Fruit fly (Drosophila melanogaster) whole organism: ENCODE measurements around the gene CG14316.

ENCODE experiments used
- CG8478 ChIP-seq: fragments of >200 bp; optimal IDR thresholded peaks from 2 replicates; lab custom pipeline; 2018; ENCODE audit warnings: inconsistent platforms
- Dll ChIP-seq: fragments of >200 bp; optimal IDR thresholded peaks from 2 replicates; lab custom pipeline; 2017
- EcR ChIP-seq, 2 experiments: fragments of >200 bp; optimal IDR thresholded peaks; 2 replicates each; lab custom pipeline; 2017; ENCODE audit warnings: missing biosample characterization in 2 of 2, missing genetic modification characterization in 2 of 2, missing genetic modification reagents in 2 of 2
- pan ChIP-seq: fragments of >200 bp; optimal IDR thresholded peaks from 2 replicates; lab custom pipeline; 2017
- psq ChIP-seq: fragments of >200 bp; optimal IDR thresholded peaks from 2 replicates; lab custom pipeline; 2017
- usp ChIP-seq: fragments of >200 bp; optimal IDR thresholded peaks from 2 replicates; lab custom pipeline; 2017; ENCODE audit warnings: missing biosample characterization, missing genetic modification characterization, mixed read lengths

The CG14316 gene

dm6 chr3R:18191867-18192266 lies 39.9 kb downstream of the CG14316 start, which contains the start of gene CG14313:
Gene CG14313, minus strand, starts transcription at chr3R:18191967.
- TF ChIP-seq CG8478 (lab: Kevin White, UChicago) (no peak), usp (no peak), psq (lab: Kevin White, UChicago) (no peak), Dll (lab: Kevin White, UChicago) (no peak), EcR (GFP tag; optimal IDR thresholded peaks at IDR 0.05; lab: Kevin White, UChicago) (no peak), pan (lab: Kevin White, UChicago) (no peak)

DNA sequence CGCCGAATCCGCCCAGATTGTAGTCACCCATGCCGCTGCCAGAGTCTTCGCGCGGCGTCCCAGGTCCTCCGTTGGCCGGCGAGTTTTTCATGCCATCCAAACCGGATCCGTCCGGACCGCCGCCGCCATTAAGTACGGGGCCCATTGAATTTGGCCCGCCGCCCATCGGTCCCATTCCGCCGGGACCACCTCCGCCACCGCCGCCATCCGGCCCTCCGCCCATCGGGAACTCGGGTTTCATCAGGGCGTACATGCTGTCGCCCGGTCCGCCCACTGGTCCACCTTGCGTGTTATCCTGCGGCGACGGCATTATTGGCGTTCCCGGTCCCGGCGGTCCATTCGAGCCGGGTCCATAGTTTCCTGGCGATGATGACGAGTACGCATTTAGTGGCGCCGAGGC lies 43.4 kb downstream of the CG14316 start:
- TF ChIP-seq Dll (lab: Kevin White, UChicago) (no peak), EcR (GFP tag; optimal IDR thresholded peaks at IDR 0.05; lab: Kevin White, UChicago) (no peak), usp (no peak), psq (lab: Kevin White, UChicago) (no peak), pan (lab: Kevin White, UChicago) (no peak), CG8478 (lab: Kevin White, UChicago) (no peak)

DNA sequence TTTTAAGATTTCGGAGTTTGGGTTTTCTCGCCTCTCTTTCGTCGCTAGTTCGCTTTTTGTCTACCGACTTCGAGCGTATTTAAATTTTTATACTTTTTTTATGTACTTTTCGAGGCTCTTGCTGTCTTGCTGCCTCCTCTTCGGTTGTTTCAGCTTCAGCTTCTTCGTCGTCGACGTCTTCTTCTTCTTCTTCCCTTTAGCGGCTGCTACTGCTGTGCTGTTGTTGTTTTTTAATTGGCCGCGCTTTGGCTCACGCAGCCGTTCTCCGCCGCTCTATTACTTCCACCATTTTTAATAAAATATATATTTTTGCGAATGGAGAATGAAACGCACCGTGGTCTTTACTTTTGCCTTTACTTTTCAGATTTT lies 44.7 kb downstream of the CG14316 start:
- TF ChIP-seq Dll (lab: Kevin White, UChicago) (no peak), EcR (GFP tag; optimal IDR thresholded peaks at IDR 0.05; lab: Kevin White, UChicago) (no peak), pan (lab: Kevin White, UChicago) (no peak), psq (lab: Kevin White, UChicago) (no peak), usp (no peak), CG8478 (lab: Kevin White, UChicago) (no peak)

DNA sequence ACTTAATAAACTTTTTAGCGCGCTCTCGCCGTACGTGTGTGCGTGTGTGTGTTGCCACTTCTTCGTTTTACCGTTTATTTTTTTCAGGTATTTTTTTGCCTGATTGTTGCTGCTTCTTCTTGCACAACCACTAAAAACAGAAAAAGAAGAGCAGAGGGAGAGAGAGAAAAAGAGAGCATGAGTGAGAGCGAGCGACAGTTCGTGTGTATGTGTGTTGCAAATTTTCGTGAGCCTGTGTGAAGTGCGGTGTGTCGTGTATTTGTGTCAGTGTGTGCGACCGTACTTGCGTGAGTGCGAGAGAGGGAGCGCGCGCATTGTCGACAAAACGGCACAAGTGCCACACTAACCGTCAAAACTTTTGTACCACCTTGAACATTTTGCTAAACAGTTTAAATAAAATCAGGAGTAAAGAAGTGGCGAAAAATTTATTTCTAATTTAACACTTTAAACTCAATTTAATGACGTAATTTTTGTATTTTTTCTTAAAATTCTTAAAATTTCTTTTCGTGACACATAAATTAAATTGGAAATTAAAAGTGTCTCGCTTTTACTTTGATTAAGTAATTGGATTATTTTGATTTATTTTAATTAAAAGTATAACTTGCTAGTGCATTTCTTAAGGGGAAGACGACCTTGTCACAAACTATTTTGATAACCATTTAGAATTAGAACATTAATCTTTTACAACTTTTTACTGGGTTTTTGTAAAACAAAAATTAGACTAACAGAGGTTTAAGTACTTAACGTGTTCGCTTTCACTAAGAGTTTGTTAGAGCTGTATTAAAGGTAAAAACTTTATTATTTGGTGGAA lies 45.3 kb downstream of the CG14316 start:
- no peak for TF ChIP-seq usp
- TF ChIP-seq EcR (GFP tag; optimal IDR thresholded peaks at IDR 0.05; lab: Kevin White, UChicago) = no peak
- peak; percentile 51 for TF ChIP-seq CG8478 (lab: Kevin White, UChicago)
- TF ChIP-seq psq (lab: Kevin White, UChicago) = no peak
- TF ChIP-seq pan (lab: Kevin White, UChicago) = no peak
- peak; percentile 98 for TF ChIP-seq Dll (lab: Kevin White, UChicago)

DNA sequence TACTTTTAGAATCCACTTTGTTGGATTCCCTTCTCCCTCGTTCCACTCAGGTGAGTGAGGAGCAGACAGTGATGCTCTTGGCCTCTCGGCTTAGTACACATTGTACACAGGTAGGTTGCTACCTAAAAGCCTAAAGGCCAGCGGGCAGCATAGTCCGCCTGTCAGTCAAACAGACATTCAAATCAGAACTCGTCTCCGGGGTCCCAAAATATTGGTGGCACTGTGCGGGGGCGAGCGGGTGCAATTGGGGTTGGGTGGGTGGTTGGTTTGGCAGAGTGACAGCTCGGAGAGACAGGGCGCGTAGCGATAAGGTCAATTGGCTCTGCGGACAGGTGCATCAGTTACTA lies 45.9 kb downstream of the CG14316 start:
- TF ChIP-seq pan (lab: Kevin White, UChicago) (no peak), EcR (GFP tag; optimal IDR thresholded peaks at IDR 0.05; lab: Kevin White, UChicago) (no peak), CG8478 (lab: Kevin White, UChicago) (no peak), usp (no peak), psq (lab: Kevin White, UChicago) (no peak)

- TF ChIP-seq Dll (lab: Kevin White, UChicago) (peak; percentile 97), usp (no peak)
Observed at dm6 chr3R:18198518-18199118, 46.7 kb downstream of the CG14316 start.

DNA sequence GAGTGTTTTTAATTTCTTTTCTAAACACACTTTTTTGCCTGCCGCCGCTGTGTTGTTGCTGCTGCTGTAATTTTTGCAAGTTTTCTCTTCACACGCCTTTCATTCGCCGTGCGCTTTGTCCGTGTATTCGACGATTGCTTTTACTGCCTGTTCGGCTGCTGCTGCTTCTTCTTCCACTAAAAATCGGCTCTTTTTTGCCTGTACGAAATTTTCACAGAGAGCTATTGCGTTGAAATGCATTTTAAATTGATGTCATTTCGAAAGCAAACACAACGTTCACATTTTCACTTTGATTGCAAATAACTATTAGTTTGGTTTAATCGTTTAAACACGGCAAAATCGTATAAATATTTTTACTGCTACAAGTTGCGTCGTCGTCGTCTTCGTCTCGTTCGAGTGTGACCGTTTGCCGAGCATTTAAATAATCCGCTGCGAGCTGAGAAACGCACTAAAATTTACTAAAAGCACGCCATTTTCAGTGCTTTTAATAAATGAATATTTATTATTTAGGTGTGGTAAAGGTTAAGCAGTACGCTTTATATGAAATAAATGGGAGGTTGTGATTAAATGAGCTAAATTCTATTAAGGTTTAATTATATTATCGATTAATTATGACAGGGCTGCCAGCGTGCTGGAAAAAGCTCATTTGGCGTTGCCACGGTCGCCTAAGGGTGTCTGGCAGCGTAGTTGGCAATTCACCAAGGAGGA lies 47.4 kb downstream of the CG14316 start, which contains the start of the genes Ssdp and CG7985:
Ssdp (minus strand) TSS at position 419 of the 708 bp plus-strand sequence.
CG7985 (plus strand) TSS at position 681 of the 708 bp plus-strand sequence.
- TF ChIP-seq Dll (lab: Kevin White, UChicago) (no peak), psq (lab: Kevin White, UChicago) (peak; percentile 59), CG8478 (lab: Kevin White, UChicago) (no peak)

DNA sequence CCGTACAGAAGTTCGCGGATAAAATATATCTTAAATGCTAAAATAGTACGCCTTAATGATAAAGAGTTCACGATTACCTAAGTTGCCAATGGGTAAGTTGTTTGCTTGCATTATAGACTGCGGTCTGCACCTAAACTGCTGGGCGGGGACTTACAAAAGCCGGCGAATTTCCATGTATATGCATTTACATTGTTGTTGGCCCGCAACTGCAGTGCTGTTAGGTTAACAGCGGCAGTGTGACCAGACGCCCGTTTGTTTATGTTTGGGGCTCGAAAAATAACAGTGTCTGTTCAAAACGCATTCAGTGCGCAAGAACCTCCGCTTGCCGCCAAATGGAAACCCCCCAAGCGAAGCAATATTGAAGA lies 47.9 kb downstream of the CG14316 start:
- TF ChIP-seq psq (lab: Kevin White, UChicago) (no peak), pan (lab: Kevin White, UChicago) (no peak), usp (no peak), EcR (GFP tag; optimal IDR thresholded peaks at IDR 0.05; lab: Kevin White, UChicago) (no peak), Dll (lab: Kevin White, UChicago) (no peak), CG8478 (lab: Kevin White, UChicago) (no peak)
